Worm (Caenorhabditis elegans) whole organism, L2 larva: Measurements from ENCODE around the gene srsx-30.

ENCODE experiments used
- C34F6.9 ChIP-seq: fragments of 150-350 bp; optimal IDR thresholded peaks from 2 replicates; lab custom pipeline; 2014; ENCODE audit warnings: missing biosample characterization, missing genetic modification characterization
- F13H6.1 ChIP-seq: sonication (generic microtip); optimal IDR thresholded peaks from 2 replicates; lab custom pipeline; 2016; ENCODE audit warnings: missing genetic modification characterization, missing compliant biosample characterization
- Y55F3AM.14 ChIP-seq: fragments of 200-800 bp; sonication (Bioruptor generic); optimal IDR thresholded peaks from 2 replicates; lab custom pipeline; 2018; ENCODE audit warnings: mild to moderate bottlenecking, missing genetic modification characterization, missing compliant biosample characterization
- ZK546.5 ChIP-seq: sonication (generic microtip); optimal IDR thresholded peaks from 2 replicates; lab custom pipeline; 2017; ENCODE audit warnings: missing biosample characterization, missing genetic modification characterization
- alr-1 ChIP-seq: fragments of 150-350 bp; optimal IDR thresholded peaks from 2 replicates; lab custom pipeline; 2014; ENCODE audit warnings: missing biosample characterization, missing genetic modification characterization
- ama-1 ChIP-seq: fragments of 150-350 bp; optimal IDR thresholded peaks from 2 replicates; lab custom pipeline; 2018; ENCODE audit warnings: inconsistent platforms
- blmp-1 ChIP-seq: sonication (generic microtip); optimal IDR thresholded peaks from 2 replicates; lab custom pipeline; 2017; ENCODE audit warnings: missing genetic modification characterization, mild to moderate bottlenecking, missing compliant biosample characterization, antibody characterized with exemption, moderate library complexity; ENCODE audit not compliant: insufficient read depth
- ceh-82 ChIP-seq: fragments of 150-350 bp; optimal IDR thresholded peaks from 2 replicates; lab custom pipeline; 2014; ENCODE audit warnings: missing biosample characterization, missing genetic modification characterization
- crh-2 ChIP-seq: sonication (generic microtip); optimal IDR thresholded peaks from 2 replicates; lab custom pipeline; 2017; ENCODE audit warnings: missing biosample characterization, missing genetic modification characterization
- dmd-4 ChIP-seq: sonication (generic microtip); optimal IDR thresholded peaks from 2 replicates; lab custom pipeline; 2017; ENCODE audit warnings: missing biosample characterization, missing genetic modification characterization
- egl-27 ChIP-seq: sonication (generic microtip); optimal IDR thresholded peaks from 3 replicates; lab custom pipeline; 2017; ENCODE audit warnings: missing biosample characterization, missing genetic modification reagents, missing genetic modification characterization
- elt-3 ChIP-seq: sonication (generic microtip); optimal IDR thresholded peaks from 2 replicates; lab custom pipeline; 2017; ENCODE audit warnings: missing biosample characterization, missing genetic modification characterization
- fos-1 ChIP-seq: fragments of 150-350 bp; optimal IDR thresholded peaks from 2 replicates; lab custom pipeline; 2014; ENCODE audit warnings: missing biosample characterization, missing genetic modification characterization
- gmeb-1 ChIP-seq: fragments of 150-350 bp; optimal IDR thresholded peaks from 2 replicates; lab custom pipeline; 2014; ENCODE audit warnings: missing biosample characterization, missing genetic modification characterization
- lin-11 ChIP-seq: fragments of 150-350 bp; sonication (generic microtip); optimal IDR thresholded peaks from 2 replicates; lab custom pipeline; 2014; ENCODE audit warnings: missing biosample characterization, missing genetic modification characterization, inconsistent platforms, mixed read lengths
- lin-13 ChIP-seq: fragments of 150-350 bp; optimal IDR thresholded peaks from 2 replicates; lab custom pipeline; 2014; ENCODE audit warnings: missing biosample characterization, missing genetic modification reagents, missing genetic modification characterization
- lin-39 ChIP-seq: fragments of 150-350 bp; optimal IDR thresholded peaks from 2 replicates; lab custom pipeline; 2014; ENCODE audit warnings: missing biosample characterization, missing genetic modification reagents, missing genetic modification characterization
- lsy-2 ChIP-seq, 2 experiments: fragments of 150-350 bp in 1 of 2; sonication (generic microtip) in 1 of 2; optimal IDR thresholded peaks; 2 replicates each; lab custom pipeline; 2014 to 2017; ENCODE audit warnings: missing biosample characterization in 2 of 2, missing genetic modification characterization in 2 of 2
- mab-5 ChIP-seq: fragments of 150-350 bp; optimal IDR thresholded peaks from 2 replicates; lab custom pipeline; 2014; ENCODE audit warnings: missing biosample characterization, missing genetic modification characterization
- mbf-1 ChIP-seq: sonication (generic microtip); optimal IDR thresholded peaks from 2 replicates; lab custom pipeline; 2017; ENCODE audit warnings: missing biosample characterization, missing genetic modification characterization
- mdl-1 ChIP-seq, 2 experiments: fragments of 150-350 bp in 1 of 2; sonication (generic microtip) in 1 of 2; optimal IDR thresholded peaks; 2 replicates each; lab custom pipeline; 2017; ENCODE audit warnings: missing biosample characterization in 2 of 2, missing genetic modification characterization in 2 of 2
- nhr-10 ChIP-seq: sonication (generic microtip); optimal IDR thresholded peaks from 2 replicates; lab custom pipeline; 2017; ENCODE audit warnings: missing biosample characterization, missing genetic modification characterization
- nhr-12 ChIP-seq: fragments of 150-350 bp; optimal IDR thresholded peaks from 2 replicates; lab custom pipeline; 2014; ENCODE audit warnings: missing biosample characterization, missing genetic modification characterization
- nhr-129 ChIP-seq: fragments of 150-350 bp; optimal IDR thresholded peaks from 2 replicates; lab custom pipeline; 2014; ENCODE audit warnings: missing biosample characterization, missing genetic modification characterization
- nhr-21 ChIP-seq: fragments of 150-350 bp; optimal IDR thresholded peaks from 2 replicates; lab custom pipeline; 2014; ENCODE audit warnings: missing biosample characterization, missing genetic modification characterization
- nhr-23 ChIP-seq: fragments of 150-350 bp; optimal IDR thresholded peaks from 2 replicates; lab custom pipeline; 2014; ENCODE audit warnings: missing biosample characterization, missing genetic modification reagents, missing genetic modification characterization
- nhr-237 ChIP-seq: fragments of 150-350 bp; optimal IDR thresholded peaks from 2 replicates; lab custom pipeline; 2014; ENCODE audit warnings: missing biosample characterization, missing genetic modification characterization
- nhr-25 ChIP-seq: fragments of 150-350 bp; sonication (generic microtip); optimal IDR thresholded peaks from 3 replicates; lab custom pipeline; 2014; ENCODE audit warnings: missing biosample characterization, missing genetic modification characterization
- sem-4 ChIP-seq: fragments of 150-350 bp; optimal IDR thresholded peaks from 2 replicates; lab custom pipeline; 2014; ENCODE audit warnings: missing biosample characterization, missing genetic modification reagents, missing genetic modification characterization
- sma-9 ChIP-seq, 2 experiments: fragments of 150-350 bp in 1 of 2; sonication (generic microtip) in 1 of 2; optimal IDR thresholded peaks; 2 replicates each; lab custom pipeline; 2014 to 2016; ENCODE audit warnings: missing genetic modification characterization in 2 of 2, mild to moderate bottlenecking in 1 of 2, missing biosample characterization in 1 of 2, missing compliant biosample characterization in 1 of 2, missing genetic modification reagents in 1 of 2, moderate library complexity in 1 of 2
- snpc-4 ChIP-seq: fragments of 150-350 bp; optimal IDR thresholded peaks from 2 replicates; lab custom pipeline; 2014; ENCODE audit warnings: missing biosample characterization, missing genetic modification characterization
- unc-39 ChIP-seq: fragments of 150-350 bp; optimal IDR thresholded peaks from 2 replicates; lab custom pipeline; 2014; ENCODE audit warnings: missing biosample characterization, missing genetic modification characterization
- zag-1 ChIP-seq: fragments of 150-350 bp; optimal IDR thresholded peaks from 2 replicates; lab custom pipeline; 2014; ENCODE audit warnings: missing biosample characterization, missing genetic modification characterization
- ztf-11 ChIP-seq: sonication (generic microtip); optimal IDR thresholded peaks from 2 replicates; lab custom pipeline; 2017; ENCODE audit warnings: missing biosample characterization, missing genetic modification characterization

The srsx-30 gene

DNA sequence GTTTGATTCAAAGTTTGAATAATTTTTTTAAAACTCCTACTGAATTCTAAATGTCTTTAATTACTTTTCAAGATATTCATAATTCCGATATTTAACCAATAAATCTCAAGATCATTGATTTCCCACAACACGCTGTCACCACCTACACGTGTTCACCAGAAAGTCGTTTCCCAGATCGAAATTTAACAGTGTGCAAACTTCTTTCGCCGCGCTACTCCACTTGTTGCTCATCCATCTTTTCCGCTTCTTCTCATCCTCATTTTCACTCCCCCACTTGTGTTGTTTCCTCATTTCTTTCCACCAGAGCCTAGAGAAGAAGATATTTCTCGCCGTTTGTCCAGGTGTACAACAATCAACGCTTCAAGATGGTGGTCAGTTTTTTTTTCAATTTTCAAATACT, 13.0 kb upstream of the srsx-30 start, which contains the start of gene C51E3.9:
TSS of gene C51E3.9 (plus strand) at position 301 of the 400 bp plus-strand sequence.
- TF ChIP-seq gmeb-1 (tag; lab: Kevin White, UChicago) (no peak), sma-9 (GFP tag; optimal IDR thresholded peaks at IDR 0.05; lab: Kevin White, UChicago) (no peak), sma-9 (tag; optimal IDR thresholded peaks at IDR 0.05; lab: Kevin White, UChicago) (no peak), unc-39 (tag; lab: Kevin White, UChicago) (no peak), mbf-1 (no peak), sem-4 (tag; lab: Kevin White, UChicago) (no peak), nhr-129 (tag; lab: Kevin White, UChicago) (peak; percentile 31)
- TF ChIP-seq, all 48 proteins: peak for 1

DNA sequence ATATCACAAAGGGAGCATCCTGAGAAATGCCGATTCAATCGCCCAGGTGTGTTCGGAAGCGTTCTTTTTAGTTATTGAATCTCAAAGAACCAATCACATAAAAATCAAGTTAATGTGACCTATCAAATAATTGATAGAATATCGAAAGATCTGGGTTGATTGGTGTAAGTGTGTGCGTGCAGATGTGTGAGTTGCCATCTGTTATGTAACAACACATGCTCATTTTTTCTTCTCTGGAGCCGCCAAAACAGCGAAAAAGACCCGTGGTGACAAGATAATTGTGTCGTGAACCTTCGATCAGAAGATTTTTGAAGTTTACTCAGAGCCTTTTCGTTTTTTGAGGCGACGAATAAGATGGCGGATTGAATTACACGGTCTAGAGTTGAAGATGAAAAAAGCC, 11.8 kb upstream of the srsx-30 start:
- TF ChIP-seq C34F6.9 (tag; lab: Kevin White, UChicago) (peak; percentile 37), F13H6.1 (tag; lab: Kevin White, UChicago) (peak; percentile 56), blmp-1 (tag; lab: Kevin White, UChicago) (no peak), nhr-129 (tag; lab: Kevin White, UChicago) (peak; percentile 71), sma-9 (GFP tag; optimal IDR thresholded peaks at IDR 0.05; lab: Kevin White, UChicago) (peak; percentile 40), sma-9 (tag; optimal IDR thresholded peaks at IDR 0.05; lab: Kevin White, UChicago) (no peak), lsy-2 (tag; optimal IDR thresholded peaks at IDR 0.05; lab: Kevin White, UChicago) (peak in 1 of 2 experiments; percentile 12), zag-1 (tag; lab: Kevin White, UChicago) (no peak), sem-4 (tag; lab: Kevin White, UChicago) (peak; percentile 35)

DNA sequence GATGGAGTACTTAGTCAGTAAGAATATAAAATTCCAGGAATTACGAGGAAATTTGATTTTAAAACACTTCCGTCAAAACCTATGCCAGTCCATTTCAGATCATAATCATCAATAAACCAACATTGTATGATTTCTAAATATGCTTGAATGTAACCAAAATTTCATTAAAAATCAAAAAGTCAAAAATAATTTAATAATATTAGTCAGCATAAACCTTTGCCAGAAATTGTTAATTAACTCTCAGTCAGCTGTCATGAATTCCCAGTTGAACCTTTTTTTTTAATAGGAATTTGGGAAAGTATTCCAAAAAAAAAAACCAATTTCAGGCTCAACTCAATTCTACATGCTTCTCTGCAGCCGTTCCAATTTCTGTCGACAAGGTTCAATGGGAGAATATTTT, 10.3 kb upstream of the srsx-30 start, which contains the start of gene srsx-26:
TSS of gene srsx-26 (plus strand) at position 301 of the 400 bp plus-strand sequence.
- TF ChIP-seq ceh-82 (tag; lab: Kevin White, UChicago), result no peak
- no peak for TF ChIP-seq elt-3
- TF ChIP-seq lin-39 (tag; lab: Kevin White, UChicago), result no peak
- TF ChIP-seq mab-5 (tag; lab: Kevin White, UChicago), result no peak
- TF ChIP-seq lin-11 (tag; lab: Kevin White, UChicago), result no peak
- TF ChIP-seq nhr-237 (tag; lab: Kevin White, UChicago), result no peak
- no peak for TF ChIP-seq nhr-12
- TF ChIP-seq mbf-1, result no peak
- no peak for TF ChIP-seq blmp-1 (tag; lab: Kevin White, UChicago)
- TF ChIP-seq fos-1 (tag; lab: Kevin White, UChicago), result no peak
- no peak for TF ChIP-seq alr-1 (tag; lab: Kevin White, UChicago)
- TF ChIP-seq, all 48 proteins: peak for 0

DNA sequence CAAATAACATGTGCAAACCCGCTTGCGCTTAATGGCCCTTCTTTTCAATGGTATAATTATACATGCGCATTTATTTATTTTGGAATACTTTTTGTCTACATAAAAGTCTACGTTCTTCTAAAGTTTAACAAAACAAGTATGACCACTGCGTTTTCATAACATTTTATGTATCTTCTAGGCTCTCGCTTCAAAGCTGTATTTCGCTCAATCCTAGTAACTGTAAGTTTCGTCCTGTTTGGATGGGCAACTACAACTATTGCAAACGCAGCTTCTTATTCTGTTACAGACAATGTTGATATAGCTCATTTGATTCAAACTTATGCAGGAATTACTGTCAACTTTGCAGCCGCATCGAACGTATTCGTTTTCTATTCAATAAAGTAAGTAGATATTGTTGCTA, 8.9 kb upstream of the srsx-30 start, which contains the start of gene srsx-27:
TSS of gene srsx-27 (plus strand) at position 301 of the 400 bp plus-strand sequence.
- TF ChIP-seq dmd-4 (tag; lab: Kevin White, UChicago) (no peak), egl-27 (no peak), mbf-1 (no peak), nhr-25 (no peak), nhr-12 (no peak), ama-1 (lab: Kevin White, UChicago) (no peak), mdl-1 (tag; optimal IDR thresholded peaks at IDR 0.05; lab: Kevin White, UChicago) (no peak), F13H6.1 (tag; lab: Kevin White, UChicago) (no peak), ztf-11 (tag; lab: Kevin White, UChicago) (no peak), fos-1 (tag; lab: Kevin White, UChicago) (no peak)

ce11 chrV:10152278-10152677, 6.3 kb upstream of the srsx-30 start, which contains the start of gene srsx-28:
Gene srsx-28, plus strand, starts transcription at chrV:10152578.
- TF ChIP-seq nhr-129 (tag; lab: Kevin White, UChicago), result no peak
- TF ChIP-seq mab-5 (tag; lab: Kevin White, UChicago), result no peak
- no peak for TF ChIP-seq snpc-4 (tag; lab: Kevin White, UChicago)
- TF ChIP-seq sem-4 (tag; lab: Kevin White, UChicago), result no peak
- no peak for TF ChIP-seq nhr-21 (tag; lab: Kevin White, UChicago)

ce11 chrV:10153076-10153475, 5.6 kb upstream of the srsx-30 start:
- TF ChIP-seq nhr-10 (tag; lab: Kevin White, UChicago), result no peak
- TF ChIP-seq sem-4 (tag; lab: Kevin White, UChicago), result no peak
- no peak for TF ChIP-seq ZK546.5 (tag; lab: Kevin White, UChicago)
- no peak for TF ChIP-seq elt-3
- TF ChIP-seq nhr-129 (tag; lab: Kevin White, UChicago), result no peak
- no peak for TF ChIP-seq crh-2 (tag; lab: Kevin White, UChicago)
- TF ChIP-seq lin-13 (GFP tag; lab: Kevin White, UChicago), result no peak
- TF ChIP-seq snpc-4 (tag; lab: Kevin White, UChicago), result no peak
- no peak for TF ChIP-seq mdl-1 (tag; optimal IDR thresholded peaks at IDR 0.05; lab: Kevin White, UChicago)
- TF ChIP-seq Y55F3AM.14, result no peak
- no peak for TF ChIP-seq nhr-23 (tag; lab: Kevin White, UChicago)
- no peak for TF ChIP-seq dmd-4 (tag; lab: Kevin White, UChicago)
- TF ChIP-seq, all 48 proteins: peak for 0
